Fruit fly (Drosophila melanogaster): ENCODE measurements around the gene S6KL.

DNA sequence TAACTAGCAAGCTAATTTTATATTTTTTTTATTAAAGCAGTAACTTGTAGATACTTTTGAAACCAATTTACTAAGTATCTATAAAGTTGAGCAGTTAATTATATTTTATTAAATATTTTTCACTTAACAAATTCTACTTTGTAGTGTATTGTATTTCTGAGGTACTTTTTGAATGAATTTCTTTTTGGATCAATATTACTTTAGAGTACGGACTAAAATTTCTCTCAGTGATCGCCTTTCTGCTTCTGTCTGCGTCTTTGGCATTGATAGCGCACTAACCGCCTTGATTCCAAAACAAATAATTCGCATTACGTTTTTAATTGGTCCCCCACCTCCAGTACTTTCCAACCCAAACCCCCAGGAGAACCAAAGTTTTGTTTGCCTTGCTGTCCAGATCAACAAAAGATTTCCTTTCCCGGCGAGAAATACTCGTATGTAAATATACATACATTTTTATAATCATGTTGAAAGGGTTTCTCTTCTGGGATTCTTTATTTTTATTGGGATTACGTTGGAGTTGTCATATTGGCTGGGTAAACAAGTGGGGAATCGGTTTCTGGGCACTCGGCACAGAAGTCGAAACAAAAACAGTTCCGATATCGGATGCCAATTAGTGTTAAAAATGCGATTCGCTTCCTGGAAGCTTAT lies 50.8 kb downstream of the S6KL start:
- no peak for TF ChIP-seq br (GFP tag; optimal IDR thresholded peaks at IDR 0.05)
- TF ChIP-seq dsf (GFP tag; optimal IDR thresholded peaks at IDR 0.05; ENCODE audit: borderline replicate concordance): no peak
- TF ChIP-seq sv (GFP tag; optimal IDR thresholded peaks at IDR 0.05): no peak
- TF ChIP-seq woc (GFP tag; optimal IDR thresholded peaks at IDR 0.05): no peak
- TF ChIP-seq Jra (GFP tag; optimal IDR thresholded peaks at IDR 0.05): no peak
- no peak for TF ChIP-seq CrebA (GFP tag; optimal IDR thresholded peaks at IDR 0.05; ENCODE audit: borderline replicate concordance)
- no peak for TF ChIP-seq lola (GFP tag; optimal IDR thresholded peaks at IDR 0.05)
- no peak for TF ChIP-seq Dfd (GFP tag; optimal IDR thresholded peaks at IDR 0.05)
- TF ChIP-seq OdsH (GFP tag; optimal IDR thresholded peaks at IDR 0.05): no peak
- TF ChIP-seq N (GFP tag; optimal IDR thresholded peaks at IDR 0.05): no peak
- TF ChIP-seq psq (GFP tag; optimal IDR thresholded peaks at IDR 0.05): peak; percentile 2
- no peak for TF ChIP-seq Myc (optimal IDR thresholded peaks at IDR 0.05)
- no peak for TF ChIP-seq fru (GFP tag; optimal IDR thresholded peaks at IDR 0.05)
